Fruit fly (Drosophila melanogaster) whole organism, pupa: ENCODE results near the gene Hsp67Bc.

Source experiments
- CG10348 ChIP-seq: fragments of 200-800 bp; sonication (Bioruptor generic); IDR thresholded peaks from 2 replicates; pipeline ENCODE4 v1.3.6; 2022; ENCODE audit warnings: missing biosample characterization, missing genetic modification characterization
- CG13204 ChIP-seq: fragments of 200-800 bp; sonication (Bioruptor generic); optimal IDR thresholded peaks from 2 replicates; lab custom pipeline; 2018; ENCODE audit warnings: missing biosample characterization, mild to moderate bottlenecking, missing genetic modification characterization, moderate library complexity
- CG17806 ChIP-seq: fragments of 200-800 bp; sonication (Bioruptor generic); optimal IDR thresholded peaks from 2 replicates; lab custom pipeline; 2018; ENCODE audit warnings: missing biosample characterization, mild to moderate bottlenecking, missing genetic modification characterization, moderate library complexity
- CG34367 ChIP-seq: fragments of 200-800 bp; sonication (Bioruptor generic); optimal IDR thresholded peaks from 2 replicates; lab custom pipeline; 2018; ENCODE audit warnings: missing biosample characterization, mild to moderate bottlenecking, missing genetic modification characterization
- CG8301 ChIP-seq: fragments of 200-800 bp; sonication (Bioruptor generic); optimal IDR thresholded peaks from 2 replicates; lab custom pipeline; 2018; ENCODE audit warnings: missing biosample characterization, mild to moderate bottlenecking, missing genetic modification characterization

- TF ChIP-seq CG13204 (GFP tag; lab: Kevin White, UChicago): no peak
- TF ChIP-seq CG8301 (tag; lab: Kevin White, UChicago): no peak
- no peak for TF ChIP-seq CG17806
- TF ChIP-seq CG34367 (tag; lab: Kevin White, UChicago): no peak
- no peak for TF ChIP-seq CG10348 (GFP tag; lab: Robert Waterston, UW)
Measured at dm6 chr3L:9361894-9362293, 10.4 kb downstream of the Hsp67Bc start, which contains the start of gene CG34456.
